Worm (Caenorhabditis elegans) whole organism, L4 larva: ENCODE results near the gene glb-11.
A peak's percentile ranks its signal among the peaks of the same experiment; 100 is the strongest.

Experiments used
- F49E8.2 ChIP-seq: sonication (generic microtip); optimal IDR thresholded peaks from 2 replicates; lab custom pipeline; 2016; ENCODE audit warnings: missing compliant biosample characterization, mild to moderate bottlenecking, missing genetic modification characterization, borderline replicate concordance
- T20F7.1 ChIP-seq: fragments of 200-800 bp; sonication (Bioruptor generic); optimal IDR thresholded peaks from 2 replicates; lab custom pipeline; 2018; ENCODE audit warnings: mild to moderate bottlenecking, missing genetic modification characterization, missing compliant biosample characterization
- T26A8.4 ChIP-seq: fragments of 200-800 bp; sonication (Bioruptor generic); IDR thresholded peaks from 2 replicates; pipeline ENCODE4 v1.3.6; 2022; ENCODE audit warnings: missing genetic modification characterization, missing compliant biosample characterization
- Y75B8A.6 ChIP-seq: fragments of 200-800 bp; sonication (Bioruptor generic); IDR thresholded peaks from 2 replicates; pipeline ENCODE4 v1.3.6; 2022; ENCODE audit warnings: missing genetic modification reagents, missing genetic modification characterization, missing compliant biosample characterization
- aha-1 ChIP-seq: fragments of 150-350 bp; peaks from one replicate; lab custom pipeline; 2014; ENCODE audit warnings: missing biosample characterization, missing genetic modification characterization
- ama-1 ChIP-seq: fragments of 150-350 bp; optimal IDR thresholded peaks from 2 replicates; lab custom pipeline; 2014; ENCODE audit warnings: inconsistent platforms, mixed read lengths
- arid-1 ChIP-seq: fragments of 200-800 bp; sonication (Bioruptor generic); conservative IDR thresholded peaks from 2 replicates; pipeline ENCODE4 v1.3.6; 2022; ENCODE audit warnings: missing genetic modification reagents, missing genetic modification characterization, missing compliant biosample characterization
- ceh-32 ChIP-seq: sonication (generic microtip); optimal IDR thresholded peaks from 2 replicates; lab custom pipeline; 2016; ENCODE audit warnings: mild to moderate bottlenecking, missing genetic modification characterization, missing compliant biosample characterization; ENCODE audit not compliant: poor library complexity
- ces-1 ChIP-seq: fragments of 150-350 bp; sonication (generic microtip); optimal IDR thresholded peaks from 4 replicates; lab custom pipeline; 2014; ENCODE audit warnings: missing biosample characterization, missing genetic modification reagents, missing genetic modification characterization
- daf-12 ChIP-seq: fragments of 150-350 bp; optimal IDR thresholded peaks from 2 replicates; lab custom pipeline; 2014; ENCODE audit warnings: missing biosample characterization, missing genetic modification reagents, missing genetic modification characterization
- daf-16 ChIP-seq, 3 experiments: sonication (generic microtip); optimal IDR thresholded peaks; 2 replicates each; lab custom pipeline; 2016 to 2017; ENCODE audit warnings: missing genetic modification characterization in 3 of 3, missing genetic modification reagents in 3 of 3, mild to moderate bottlenecking in 2 of 3, missing compliant biosample characterization in 2 of 3, missing biosample characterization in 1 of 3, moderate library complexity in 1 of 3
- dmd-8 ChIP-seq: fragments of 200-800 bp; sonication (Bioruptor generic); IDR thresholded peaks from 2 replicates; pipeline ENCODE4 v1.3.6; 2022; ENCODE audit warnings: missing genetic modification characterization, missing compliant biosample characterization
- duxl-1 ChIP-seq: sonication (generic microtip); optimal IDR thresholded peaks from 2 replicates; lab custom pipeline; 2016; ENCODE audit warnings: mild to moderate bottlenecking, missing genetic modification characterization, moderate library complexity, missing compliant biosample characterization; ENCODE audit not compliant: poor library complexity
- dve-1 ChIP-seq: sonication (generic microtip); optimal IDR thresholded peaks from 2 replicates; lab custom pipeline; 2017; ENCODE audit warnings: antibody characterized with exemption, mild to moderate bottlenecking, missing genetic modification characterization, missing compliant biosample characterization; ENCODE audit not compliant: insufficient read depth
- fos-1 ChIP-seq: fragments of 150-350 bp; optimal IDR thresholded peaks from 2 replicates; lab custom pipeline; 2014; ENCODE audit warnings: missing biosample characterization, missing genetic modification characterization
- hlh-11 ChIP-seq: fragments of 200-800 bp; sonication (Bioruptor generic); optimal IDR thresholded peaks from 2 replicates; lab custom pipeline; 2018; ENCODE audit warnings: mild to moderate bottlenecking, missing genetic modification characterization, missing compliant biosample characterization
- lin-13 ChIP-seq: fragments of 150-350 bp; optimal IDR thresholded peaks from 2 replicates; lab custom pipeline; 2014; ENCODE audit warnings: missing biosample characterization, missing genetic modification reagents, missing genetic modification characterization
- lin-38 ChIP-seq: fragments of 200-800 bp; sonication (Bioruptor generic); IDR thresholded peaks from 2 replicates; pipeline ENCODE4 v1.3.6; 2022; ENCODE audit warnings: missing genetic modification reagents, missing genetic modification characterization, missing compliant biosample characterization
- lir-3 ChIP-seq: sonication (generic microtip); optimal IDR thresholded peaks from 2 replicates; lab custom pipeline; 2016; ENCODE audit warnings: mild to moderate bottlenecking, missing genetic modification characterization, missing compliant biosample characterization
- madf-5 ChIP-seq, 2 experiments: fragments of 200-800 bp; sonication (Bioruptor generic); IDR thresholded peaks; 2 replicates each; pipeline ENCODE4 v1.3.6; 2022; ENCODE audit warnings: missing compliant biosample characterization in 2 of 2, missing genetic modification characterization in 2 of 2
- mdt-29 ChIP-seq: fragments of 200-800 bp; sonication (Bioruptor generic); IDR thresholded peaks from 2 replicates; pipeline ENCODE4 v1.3.6; 2022; ENCODE audit warnings: missing genetic modification reagents, missing genetic modification characterization, missing compliant biosample characterization
- mep-1 ChIP-seq: fragments of 150-350 bp; sonication (generic microtip); optimal IDR thresholded peaks from 3 replicates; lab custom pipeline; 2014; ENCODE audit warnings: missing biosample characterization, missing genetic modification characterization
- mes-2 ChIP-seq: sonication (generic microtip); optimal IDR thresholded peaks from 2 replicates; lab custom pipeline; 2016; ENCODE audit warnings: missing genotype, mild to moderate bottlenecking, missing genetic modification characterization, missing compliant biosample characterization; ENCODE audit not compliant: poor library complexity, severe bottlenecking
- nhr-10 ChIP-seq: fragments of 150-350 bp; optimal IDR thresholded peaks from 2 replicates; lab custom pipeline; 2014; ENCODE audit warnings: missing biosample characterization, missing genetic modification characterization
- nhr-111 ChIP-seq: fragments of 200-800 bp; sonication (Bioruptor generic); optimal IDR thresholded peaks from 2 replicates; lab custom pipeline; 2018; ENCODE audit warnings: mild to moderate bottlenecking, missing genetic modification characterization, missing compliant biosample characterization
- nhr-25 ChIP-seq: sonication (generic microtip); optimal IDR thresholded peaks from 2 replicates; lab custom pipeline; 2017; ENCODE audit warnings: missing genetic modification characterization, mild to moderate bottlenecking, missing compliant biosample characterization, antibody characterized with exemption, moderate library complexity, borderline replicate concordance; ENCODE audit not compliant: insufficient read depth
- nhr-28 ChIP-seq: fragments of 150-350 bp; optimal IDR thresholded peaks from 2 replicates; lab custom pipeline; 2014; ENCODE audit warnings: missing biosample characterization, missing genetic modification characterization
- pha-4 ChIP-seq, 2 experiments: fragments of 150-350 bp in 1 of 2; fragments of 200-800 bp in 1 of 2; sonication (Bioruptor generic) in 1 of 2; IDR thresholded peaks in 1 of 2; optimal IDR thresholded peaks in 1 of 2; 2 replicates each; pipeline versions ENCODE4 v1.3.6 to Lab custom; 2014 to 2022; ENCODE audit warnings: missing genetic modification characterization in 2 of 2, missing genetic modification reagents in 2 of 2, missing biosample characterization in 1 of 2, missing compliant biosample characterization in 1 of 2
- pqm-1 ChIP-seq: sonication (generic microtip); optimal IDR thresholded peaks from 2 replicates; lab custom pipeline; 2017; ENCODE audit warnings: missing biosample characterization, missing genetic modification characterization
- rbr-2 ChIP-seq: sonication (generic microtip); optimal IDR thresholded peaks from 2 replicates; lab custom pipeline; 2016; ENCODE audit warnings: missing genotype, missing genetic modification characterization, missing compliant biosample characterization
- saeg-2 ChIP-seq: fragments of 200-800 bp; sonication (Bioruptor generic); IDR thresholded peaks from 2 replicates; pipeline ENCODE4 v1.3.6; 2022; ENCODE audit warnings: missing genetic modification reagents, missing genetic modification characterization, missing compliant biosample characterization
- sdz-12 ChIP-seq: fragments of 200-800 bp; sonication (Bioruptor generic); optimal IDR thresholded peaks from 2 replicates; lab custom pipeline; 2018; ENCODE audit warnings: mild to moderate bottlenecking, missing genetic modification characterization, missing compliant biosample characterization
- snpc-1.2 ChIP-seq: fragments of 200-800 bp; sonication (Bioruptor generic); IDR thresholded peaks from 2 replicates; pipeline ENCODE4 v1.3.6; 2022; ENCODE audit warnings: missing genetic modification reagents, missing genetic modification characterization, missing compliant biosample characterization
- spr-1 ChIP-seq: sonication (generic microtip); optimal IDR thresholded peaks from 2 replicates; lab custom pipeline; 2016; ENCODE audit warnings: mild to moderate bottlenecking, missing genetic modification characterization, missing compliant biosample characterization
- spr-3 ChIP-seq: fragments of 200-800 bp; sonication (Bioruptor generic); optimal IDR thresholded peaks from 2 replicates; lab custom pipeline; 2018; ENCODE audit warnings: mild to moderate bottlenecking, missing genetic modification characterization, missing compliant biosample characterization
- unc-130 ChIP-seq: sonication (generic microtip); optimal IDR thresholded peaks from 2 replicates; lab custom pipeline; 2016; ENCODE audit warnings: missing genetic modification reagents, missing genetic modification characterization, missing compliant biosample characterization
- unc-62 ChIP-seq, 3 experiments: fragments of 150-350 bp in 1 of 3; sonication (generic microtip); optimal IDR thresholded peaks in 2 of 3; peaks in 1 of 3; 1 replicate in 1 of 3; 2 replicates in 2 of 3; lab custom pipeline; 2014 to 2017; ENCODE audit warnings: missing biosample characterization in 3 of 3, missing genetic modification characterization in 3 of 3, missing genetic modification reagents in 3 of 3, missing genotype in 1 of 3
- zfp-3 ChIP-seq: fragments of 200-800 bp; sonication (Bioruptor generic); conservative IDR thresholded peaks from 2 replicates; pipeline ENCODE4 v1.3.6; 2022; ENCODE audit warnings: missing genetic modification reagents, missing genetic modification characterization, missing compliant biosample characterization
- ztf-11 ChIP-seq: fragments of 150-350 bp; optimal IDR thresholded peaks from 2 replicates; lab custom pipeline; 2014; ENCODE audit warnings: missing biosample characterization, missing genetic modification characterization
- ztf-7 ChIP-seq: fragments of 150-350 bp; optimal IDR thresholded peaks from 2 replicates; lab custom pipeline; 2014; ENCODE audit warnings: missing biosample characterization, missing genetic modification characterization

glb-11 gene

ce11 chrIII:4015382-4015986 is 23.5 kb upstream of the glb-11 start (continued):
- TF ChIP-seq zfp-3 (GFP tag; lab: Robert Waterston, UW) (0 out of 2 replicates have a peak, but pooled peaks have one; percentile 17), spr-3 (peak; percentile 71), arid-1 (GFP tag; lab: Robert Waterston, UW) (peak; percentile 42), hlh-11 (tag; lab: Kevin White, UChicago) (no peak), rbr-2 (peak; percentile 19), nhr-111 (GFP tag; lab: Kevin White, UChicago) (peak; percentile 45), ztf-7 (tag; lab: Kevin White, UChicago) (peak; percentile 82), mep-1 (tag; lab: Kevin White, UChicago) (peak; percentile 74), aha-1 (tag; lab: Kevin White, UChicago) (peak; percentile 96), daf-16 (GFP tag; optimal IDR thresholded peaks at IDR 0.05; lab: Kevin White, UChicago) (no peak), daf-16 (tag; optimal IDR thresholded peaks at IDR 0.05; lab: Kevin White, UChicago) (peak; percentile 2), Y75B8A.6 (GFP tag; lab: Robert Waterston, UW) (0 out of 2 replicates have a peak, but pooled peaks have one; percentile 14), ces-1 (GFP tag; lab: Kevin White, UChicago) (no peak), dmd-8 (GFP tag; lab: Robert Waterston, UW) (0 out of 2 replicates have a peak, but pooled peaks have one; percentile 25), F49E8.2 (tag; lab: Kevin White, UChicago) (peak; percentile 85), lin-38 (GFP tag; lab: Robert Waterston, UW) (peak; percentile 69), spr-1 (tag; lab: Kevin White, UChicago) (peak; percentile 29), unc-130 (peak; percentile 76), T26A8.4 (GFP tag; lab: Robert Waterston, UW) (peak; percentile 66), duxl-1 (tag; lab: Kevin White, UChicago) (peak; percentile 63), pha-4 (GFP tag; IDR thresholded peaks at IDR 0.05; lab: Robert Waterston, UW) (peak; percentile 27; the same call in 1 of the 2 replicates), pha-4 (tag; optimal IDR thresholded peaks at IDR 0.05; lab: Kevin White, UChicago) (no peak), daf-12 (tag; lab: Kevin White, UChicago) (no peak), ama-1 (lab: Kevin White, UChicago) (peak; percentile 92), mes-2 (peak; percentile 17), snpc-1.2 (GFP tag; lab: Robert Waterston, UW) (peak; percentile 67), T20F7.1 (no peak), madf-5 (GFP tag; IDR thresholded peaks at IDR 0.05; lab: Robert Waterston, UW) (0 out of 4 replicates have a peak, but pooled peaks of 1 of the 2 experiments have one; percentile 7)

ce11 chrIII:4013061-4013460 is 21.1 kb upstream of the glb-11 start:
- TF ChIP-seq unc-62 (GFP tag; optimal IDR thresholded peaks at IDR 0.05 in 1 of 2; lab: Kevin White, UChicago) (peak in 1 of 2 experiments; percentile 95), unc-62 (tag; optimal IDR thresholded peaks at IDR 0.05; lab: Kevin White, UChicago) (no peak), mep-1 (tag; lab: Kevin White, UChicago) (no peak)
- TF ChIP-seq, all 104 proteins: peak for 1

ce11 chrIII:4012036-4012435 is 20.0 kb upstream of the glb-11 start, which contains the start of gene C36E8.4:
Gene C36E8.4 (plus strand): TSS chrIII:4012336.
- no peak for TF ChIP-seq rbr-2
- TF ChIP-seq F49E8.2 (tag; lab: Kevin White, UChicago), result no peak
- TF ChIP-seq mdt-29 (GFP tag; lab: Robert Waterston, UW), result no peak
- TF ChIP-seq ztf-11, result no peak
- no peak for TF ChIP-seq fos-1 (tag; lab: Kevin White, UChicago)
- no peak for TF ChIP-seq saeg-2 (GFP tag; lab: Robert Waterston, UW)
- TF ChIP-seq pqm-1 (tag; lab: Kevin White, UChicago), result no peak
- TF ChIP-seq, all 104 proteins: peak for 0

ce11 chrIII:4010987-4011386 is 19.0 kb upstream of the glb-11 start:
- TF ChIP-seq lin-13 (GFP tag; lab: Kevin White, UChicago) (no peak), duxl-1 (tag; lab: Kevin White, UChicago) (no peak), unc-130 (no peak), dve-1 (tag; lab: Kevin White, UChicago) (peak; percentile 23), nhr-25 (tag; lab: Kevin White, UChicago) (no peak), pqm-1 (tag; lab: Kevin White, UChicago) (peak; percentile 68), hlh-11 (tag; lab: Kevin White, UChicago) (peak; percentile 23), nhr-28 (tag; lab: Kevin White, UChicago) (peak; percentile 54), nhr-10 (tag; lab: Kevin White, UChicago) (no peak), sdz-12 (GFP tag; lab: Kevin White, UChicago) (no peak), lir-3 (tag; lab: Kevin White, UChicago) (no peak), ceh-32 (no peak)
